Fruit fly (Drosophila melanogaster): ENCODE data around the gene CG32856.

dm6 chr3R:15950843-15951242 lies 14.3 kb downstream of the CG32856 start, which contains the start of the genes CG31088 and CG46383:
- no peak for TF ChIP-seq Sox102F (GFP tag; optimal IDR thresholded peaks at IDR 0.05)
- no peak for TF ChIP-seq CG3032 (tag; optimal IDR thresholded peaks at IDR 0.05)
- TF ChIP-seq net (GFP tag; optimal IDR thresholded peaks at IDR 0.05): no peak
- no peak for TF ChIP-seq CG10631 (GFP tag; optimal IDR thresholded peaks at IDR 0.05)
- TF ChIP-seq CG6792 (GFP tag; optimal IDR thresholded peaks at IDR 0.05): no peak
- no peak for TF ChIP-seq fkh (GFP tag; optimal IDR thresholded peaks at IDR 0.05)
- no peak for TF ChIP-seq Smox (GFP tag; optimal IDR thresholded peaks at IDR 0.05)
- TF ChIP-seq CG6854 (GFP tag; optimal IDR thresholded peaks at IDR 0.05): no peak
- TF ChIP-seq CG9139 (GFP tag; optimal IDR thresholded peaks at IDR 0.05): no peak
